Worm (Caenorhabditis elegans) whole organism, L2 larva: Measurements from ENCODE around the gene W01C9.2.

ENCODE experiments used
- C34F6.9 ChIP-seq: fragments of 150-350 bp; optimal IDR thresholded peaks from 2 replicates; lab custom pipeline; 2014; ENCODE audit warnings: missing biosample characterization, missing genetic modification characterization
- F13H6.1 ChIP-seq: sonication (generic microtip); optimal IDR thresholded peaks from 2 replicates; lab custom pipeline; 2016; ENCODE audit warnings: missing genetic modification characterization, missing compliant biosample characterization
- Y55F3AM.14 ChIP-seq: fragments of 200-800 bp; sonication (Bioruptor generic); optimal IDR thresholded peaks from 2 replicates; lab custom pipeline; 2018; ENCODE audit warnings: mild to moderate bottlenecking, missing genetic modification characterization, missing compliant biosample characterization
- ZK546.5 ChIP-seq: sonication (generic microtip); optimal IDR thresholded peaks from 2 replicates; lab custom pipeline; 2017; ENCODE audit warnings: missing biosample characterization, missing genetic modification characterization
- alr-1 ChIP-seq: fragments of 150-350 bp; optimal IDR thresholded peaks from 2 replicates; lab custom pipeline; 2014; ENCODE audit warnings: missing biosample characterization, missing genetic modification characterization
- aly-2 ChIP-seq: fragments of 150-350 bp; optimal IDR thresholded peaks from 2 replicates; lab custom pipeline; 2014; ENCODE audit warnings: missing biosample characterization, missing genetic modification characterization
- blmp-1 ChIP-seq: sonication (generic microtip); optimal IDR thresholded peaks from 2 replicates; lab custom pipeline; 2017; ENCODE audit warnings: missing genetic modification characterization, mild to moderate bottlenecking, missing compliant biosample characterization, antibody characterized with exemption, moderate library complexity; ENCODE audit not compliant: insufficient read depth
- ceh-82 ChIP-seq: fragments of 150-350 bp; optimal IDR thresholded peaks from 2 replicates; lab custom pipeline; 2014; ENCODE audit warnings: missing biosample characterization, missing genetic modification characterization
- crh-2 ChIP-seq: sonication (generic microtip); optimal IDR thresholded peaks from 2 replicates; lab custom pipeline; 2017; ENCODE audit warnings: missing biosample characterization, missing genetic modification characterization
- elt-3 ChIP-seq: sonication (generic microtip); optimal IDR thresholded peaks from 2 replicates; lab custom pipeline; 2017; ENCODE audit warnings: missing biosample characterization, missing genetic modification characterization
- fos-1 ChIP-seq: fragments of 150-350 bp; optimal IDR thresholded peaks from 2 replicates; lab custom pipeline; 2014; ENCODE audit warnings: missing biosample characterization, missing genetic modification characterization
- gmeb-1 ChIP-seq: fragments of 150-350 bp; optimal IDR thresholded peaks from 2 replicates; lab custom pipeline; 2014; ENCODE audit warnings: missing biosample characterization, missing genetic modification characterization
- lin-11 ChIP-seq: fragments of 150-350 bp; sonication (generic microtip); optimal IDR thresholded peaks from 2 replicates; lab custom pipeline; 2014; ENCODE audit warnings: missing biosample characterization, missing genetic modification characterization, inconsistent platforms, mixed read lengths
- lin-13 ChIP-seq: fragments of 150-350 bp; optimal IDR thresholded peaks from 2 replicates; lab custom pipeline; 2014; ENCODE audit warnings: missing biosample characterization, missing genetic modification reagents, missing genetic modification characterization
- lsy-2 ChIP-seq, 2 experiments: fragments of 150-350 bp in 1 of 2; sonication (generic microtip) in 1 of 2; optimal IDR thresholded peaks; 2 replicates each; lab custom pipeline; 2014 to 2017; ENCODE audit warnings: missing biosample characterization in 2 of 2, missing genetic modification characterization in 2 of 2
- mab-5 ChIP-seq: fragments of 150-350 bp; optimal IDR thresholded peaks from 2 replicates; lab custom pipeline; 2014; ENCODE audit warnings: missing biosample characterization, missing genetic modification characterization
- nhr-10 ChIP-seq: sonication (generic microtip); optimal IDR thresholded peaks from 2 replicates; lab custom pipeline; 2017; ENCODE audit warnings: missing biosample characterization, missing genetic modification characterization
- nhr-11 ChIP-seq: fragments of 150-350 bp; optimal IDR thresholded peaks from 2 replicates; lab custom pipeline; 2014; ENCODE audit warnings: missing biosample characterization, missing genetic modification characterization
- nhr-12 ChIP-seq: fragments of 150-350 bp; optimal IDR thresholded peaks from 2 replicates; lab custom pipeline; 2014; ENCODE audit warnings: missing biosample characterization, missing genetic modification characterization
- nhr-129 ChIP-seq: fragments of 150-350 bp; optimal IDR thresholded peaks from 2 replicates; lab custom pipeline; 2014; ENCODE audit warnings: missing biosample characterization, missing genetic modification characterization
- nhr-21 ChIP-seq: fragments of 150-350 bp; optimal IDR thresholded peaks from 2 replicates; lab custom pipeline; 2014; ENCODE audit warnings: missing biosample characterization, missing genetic modification characterization
- nhr-237 ChIP-seq: fragments of 150-350 bp; optimal IDR thresholded peaks from 2 replicates; lab custom pipeline; 2014; ENCODE audit warnings: missing biosample characterization, missing genetic modification characterization
- nhr-6 ChIP-seq: fragments of 150-350 bp; optimal IDR thresholded peaks from 2 replicates; lab custom pipeline; 2014; ENCODE audit warnings: missing biosample characterization, missing genetic modification characterization
- nhr-77 ChIP-seq: fragments of 150-350 bp; optimal IDR thresholded peaks from 2 replicates; lab custom pipeline; 2014; ENCODE audit warnings: missing biosample characterization, missing genetic modification characterization
- skn-1 ChIP-seq: sonication (generic microtip); optimal IDR thresholded peaks from 2 replicates; lab custom pipeline; 2017; ENCODE audit warnings: missing biosample characterization, missing genetic modification characterization
- sma-3 ChIP-seq: sonication (generic microtip); optimal IDR thresholded peaks from 2 replicates; lab custom pipeline; 2016; ENCODE audit warnings: missing genetic modification reagents, missing genetic modification characterization, missing compliant biosample characterization
- sma-9 ChIP-seq, 2 experiments: fragments of 150-350 bp in 1 of 2; sonication (generic microtip) in 1 of 2; optimal IDR thresholded peaks; 2 replicates each; lab custom pipeline; 2014 to 2016; ENCODE audit warnings: missing genetic modification characterization in 2 of 2, mild to moderate bottlenecking in 1 of 2, missing biosample characterization in 1 of 2, missing compliant biosample characterization in 1 of 2, missing genetic modification reagents in 1 of 2, moderate library complexity in 1 of 2
- snpc-4 ChIP-seq: fragments of 150-350 bp; optimal IDR thresholded peaks from 2 replicates; lab custom pipeline; 2014; ENCODE audit warnings: missing biosample characterization, missing genetic modification characterization
- unc-55 ChIP-seq: fragments of 150-350 bp; sonication (generic microtip); optimal IDR thresholded peaks from 3 replicates; lab custom pipeline; 2014; ENCODE audit warnings: missing biosample characterization, missing genetic modification reagents, missing genetic modification characterization
- unc-62 ChIP-seq: fragments of 150-350 bp; optimal IDR thresholded peaks from 2 replicates; lab custom pipeline; 2014; ENCODE audit warnings: missing biosample characterization, missing genetic modification reagents, missing genetic modification characterization
- zag-1 ChIP-seq: fragments of 150-350 bp; optimal IDR thresholded peaks from 2 replicates; lab custom pipeline; 2014; ENCODE audit warnings: missing biosample characterization, missing genetic modification characterization
- ztf-4 ChIP-seq: fragments of 150-350 bp; optimal IDR thresholded peaks from 2 replicates; lab custom pipeline; 2014; ENCODE audit warnings: missing biosample characterization, missing genetic modification characterization

The W01C9.2 gene

ce11 chrII:8562002-8562401 is 25.8 kb downstream of the W01C9.2 start, which contains the start of gene F54C9.14:
Gene F54C9.14, plus strand, starts transcription at chrII:8562302.
- TF ChIP-seq nhr-6 (tag; lab: Kevin White, UChicago) (no peak), unc-55 (GFP tag; lab: Kevin White, UChicago) (no peak), lin-13 (no peak), nhr-10 (no peak), nhr-11 (no peak), snpc-4 (tag; lab: Kevin White, UChicago) (no peak), elt-3 (tag; lab: Kevin White, UChicago) (no peak), alr-1 (no peak), mab-5 (no peak), skn-1 (no peak), F13H6.1 (tag; lab: Kevin White, UChicago) (no peak), sma-9 (GFP tag; optimal IDR thresholded peaks at IDR 0.05; lab: Kevin White, UChicago) (no peak), sma-9 (tag; optimal IDR thresholded peaks at IDR 0.05; lab: Kevin White, UChicago) (no peak), ceh-82 (no peak), nhr-12 (tag; lab: Kevin White, UChicago) (no peak), zag-1 (tag; lab: Kevin White, UChicago) (no peak), gmeb-1 (tag; lab: Kevin White, UChicago) (no peak), Y55F3AM.14 (no peak)

ce11 chrII:8566039-8566438 is 29.9 kb downstream of the W01C9.2 start, which contains the start of gene stc-1:
Gene stc-1, minus strand, starts transcription at chrII:8566139.
- TF ChIP-seq nhr-129 (tag; lab: Kevin White, UChicago) (peak; percentile 23), Y55F3AM.14 (no peak), zag-1 (tag; lab: Kevin White, UChicago) (no peak), ZK546.5 (no peak), unc-55 (GFP tag; lab: Kevin White, UChicago) (peak; percentile 41), fos-1 (no peak), snpc-4 (tag; lab: Kevin White, UChicago) (no peak), unc-62 (GFP tag; lab: Kevin White, UChicago) (no peak), nhr-21 (tag; lab: Kevin White, UChicago) (no peak), ztf-4 (tag; lab: Kevin White, UChicago) (no peak), nhr-77 (tag; lab: Kevin White, UChicago) (no peak), gmeb-1 (tag; lab: Kevin White, UChicago) (peak; percentile 84), lsy-2 (tag; optimal IDR thresholded peaks at IDR 0.05; lab: Kevin White, UChicago) (peak in 1 of 2 experiments; percentile 58), elt-3 (tag; lab: Kevin White, UChicago) (no peak), lin-11 (no peak), blmp-1 (tag; lab: Kevin White, UChicago) (no peak), crh-2 (tag; lab: Kevin White, UChicago) (peak; percentile 43), nhr-237 (tag; lab: Kevin White, UChicago) (no peak), sma-3 (GFP tag; lab: Kevin White, UChicago) (peak; percentile 13), C34F6.9 (tag; lab: Kevin White, UChicago) (peak; percentile 36), nhr-11 (no peak)

ce11 chrII:8566806-8567266 is 30.7 kb downstream of the W01C9.2 start, which contains the start of gene F54C9.3:
Gene F54C9.3, minus strand, starts transcription at chrII:8566856.
- TF ChIP-seq ztf-4 (tag; lab: Kevin White, UChicago) (no peak), sma-9 (GFP tag; optimal IDR thresholded peaks at IDR 0.05; lab: Kevin White, UChicago) (peak; percentile 13), sma-9 (tag; optimal IDR thresholded peaks at IDR 0.05; lab: Kevin White, UChicago) (no peak), ceh-82 (no peak), crh-2 (tag; lab: Kevin White, UChicago) (peak; percentile 54), fos-1 (peak; percentile 98), nhr-21 (tag; lab: Kevin White, UChicago) (no peak), alr-1 (no peak), aly-2 (tag; lab: Kevin White, UChicago) (no peak), gmeb-1 (tag; lab: Kevin White, UChicago) (peak; percentile 41), F13H6.1 (tag; lab: Kevin White, UChicago) (peak; percentile 46), lsy-2 (tag; optimal IDR thresholded peaks at IDR 0.05; lab: Kevin White, UChicago) (peak in 1 of 2 experiments; percentile 11)

- no peak for TF ChIP-seq nhr-237 (tag; lab: Kevin White, UChicago)
- TF ChIP-seq ZK546.5, result no peak
- no peak for TF ChIP-seq ztf-4 (tag; lab: Kevin White, UChicago)
- TF ChIP-seq snpc-4 (tag; lab: Kevin White, UChicago), result no peak
These were observed 32.2 kb downstream of the W01C9.2 start for ce11 chrII:8568234-8568969.
